Fruit fly (Drosophila melanogaster): ENCODE data around the gene t-Grip91.

The t-Grip91 gene

DNA sequence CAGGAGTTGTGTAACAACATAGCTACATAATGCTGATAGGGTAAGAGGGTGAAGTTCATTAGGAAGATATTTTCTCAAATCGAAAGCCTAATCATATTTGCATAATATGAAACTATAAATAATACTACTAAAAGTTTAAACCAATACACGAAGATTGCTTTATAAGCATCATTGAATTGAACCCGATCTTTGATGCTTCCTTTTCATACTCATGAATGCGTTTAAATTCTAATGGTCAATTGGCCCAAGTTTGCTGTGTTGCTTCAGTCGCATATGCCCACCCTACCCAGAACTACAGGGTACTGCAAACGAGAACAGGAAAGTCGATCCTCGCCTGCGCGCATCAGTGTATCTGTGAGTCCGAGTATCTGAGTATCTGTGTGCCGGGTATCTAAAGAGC, 40.3 kb upstream of the t-Grip91 start:
- TF ChIP-seq psq (GFP tag; optimal IDR thresholded peaks at IDR 0.05): peak; percentile 94
- TF ChIP-seq GATAd (GFP tag; optimal IDR thresholded peaks at IDR 0.05): no peak
- TF ChIP-seq dsf (GFP tag; optimal IDR thresholded peaks at IDR 0.05; ENCODE audit: borderline replicate concordance): peak; percentile 1
- TF ChIP-seq sage (GFP tag; optimal IDR thresholded peaks at IDR 0.05): no peak
- no peak for TF ChIP-seq Rel (GFP tag; optimal IDR thresholded peaks at IDR 0.05)
- peak; percentile 16 for TF ChIP-seq Rel (tag; optimal IDR thresholded peaks at IDR 0.05)
- peak; percentile 23 for TF ChIP-seq CrebA (GFP tag; optimal IDR thresholded peaks at IDR 0.05; ENCODE audit: borderline replicate concordance)
- TF ChIP-seq usp (GFP tag; optimal IDR thresholded peaks at IDR 0.05): no peak
- peak; percentile 66 for TF ChIP-seq brk (GFP tag; optimal IDR thresholded peaks at IDR 0.05)
- TF ChIP-seq Vsx2 (GFP tag; optimal IDR thresholded peaks at IDR 0.05; ENCODE audit: partially characterized antibody): no peak
- peak; percentile 85 for TF ChIP-seq woc (GFP tag; optimal IDR thresholded peaks at IDR 0.05)
- peak; percentile 94 for TF ChIP-seq OdsH (GFP tag; optimal IDR thresholded peaks at IDR 0.05)
- no peak for TF ChIP-seq dl (GFP tag; optimal IDR thresholded peaks at IDR 0.05; ENCODE audit: insufficient read depth in 1 of 2, partially characterized antibody in 2 of 2)
- TF ChIP-seq pan (optimal IDR thresholded peaks at IDR 0.05): no peak
- TF ChIP-seq CG9705 (GFP tag; optimal IDR thresholded peaks at IDR 0.05): no peak
- no peak for TF ChIP-seq sv (GFP tag; optimal IDR thresholded peaks at IDR 0.05)
- no peak for TF ChIP-seq jim (GFP tag; optimal IDR thresholded peaks at IDR 0.05)
- no peak for TF ChIP-seq Dif (GFP tag; optimal IDR thresholded peaks at IDR 0.05; ENCODE audit: partially characterized antibody)
- TF ChIP-seq h (GFP tag; optimal IDR thresholded peaks at IDR 0.05): peak; percentile 53
- TF ChIP-seq Hr78 (GFP tag; optimal IDR thresholded peaks at IDR 0.05): no peak
- peak; percentile 95 for TF ChIP-seq ey (GFP tag; optimal IDR thresholded peaks at IDR 0.05)
- TF ChIP-seq Jra (GFP tag; optimal IDR thresholded peaks at IDR 0.05): peak; percentile 86
- peak; percentile 91 for TF ChIP-seq rgr (GFP tag; optimal IDR thresholded peaks at IDR 0.05)
- TF ChIP-seq CG32264 (GFP tag; optimal IDR thresholded peaks at IDR 0.05): no peak
- peak in 1 of 2 experiments; percentile 94 for TF ChIP-seq foxo (GFP tag; optimal IDR thresholded peaks at IDR 0.05)
- TF ChIP-seq br (GFP tag; optimal IDR thresholded peaks at IDR 0.05): peak; percentile 96
- peak; percentile 6 for TF ChIP-seq dmrt93B (GFP tag; optimal IDR thresholded peaks at IDR 0.05)
- TF ChIP-seq Sp1 (GFP tag; optimal IDR thresholded peaks at IDR 0.05): peak; percentile 96
- no peak for TF ChIP-seq lola (GFP tag; optimal IDR thresholded peaks at IDR 0.05)
- TF ChIP-seq Abd-B (GFP tag; optimal IDR thresholded peaks at IDR 0.05): no peak
- peak; percentile 83 for TF ChIP-seq tai (GFP tag; optimal IDR thresholded peaks at IDR 0.05)
- TF ChIP-seq N (GFP tag; optimal IDR thresholded peaks at IDR 0.05): no peak
- TF ChIP-seq Hr83 (GFP tag; optimal IDR thresholded peaks at IDR 0.05; ENCODE audit: poor library complexity, severe bottlenecking): no peak
- no peak for TF ChIP-seq Myc (optimal IDR thresholded peaks at IDR 0.05)
- peak; percentile 46 for TF ChIP-seq Mio (GFP tag; optimal IDR thresholded peaks at IDR 0.05)
- peak; percentile 96 for TF ChIP-seq fru (GFP tag; optimal IDR thresholded peaks at IDR 0.05)
- TF ChIP-seq HLH106 (tag; optimal IDR thresholded peaks at IDR 0.05): peak; percentile 35
- TF ChIP-seq Hnf4 (GFP tag; optimal IDR thresholded peaks at IDR 0.05): peak; percentile 87

DNA sequence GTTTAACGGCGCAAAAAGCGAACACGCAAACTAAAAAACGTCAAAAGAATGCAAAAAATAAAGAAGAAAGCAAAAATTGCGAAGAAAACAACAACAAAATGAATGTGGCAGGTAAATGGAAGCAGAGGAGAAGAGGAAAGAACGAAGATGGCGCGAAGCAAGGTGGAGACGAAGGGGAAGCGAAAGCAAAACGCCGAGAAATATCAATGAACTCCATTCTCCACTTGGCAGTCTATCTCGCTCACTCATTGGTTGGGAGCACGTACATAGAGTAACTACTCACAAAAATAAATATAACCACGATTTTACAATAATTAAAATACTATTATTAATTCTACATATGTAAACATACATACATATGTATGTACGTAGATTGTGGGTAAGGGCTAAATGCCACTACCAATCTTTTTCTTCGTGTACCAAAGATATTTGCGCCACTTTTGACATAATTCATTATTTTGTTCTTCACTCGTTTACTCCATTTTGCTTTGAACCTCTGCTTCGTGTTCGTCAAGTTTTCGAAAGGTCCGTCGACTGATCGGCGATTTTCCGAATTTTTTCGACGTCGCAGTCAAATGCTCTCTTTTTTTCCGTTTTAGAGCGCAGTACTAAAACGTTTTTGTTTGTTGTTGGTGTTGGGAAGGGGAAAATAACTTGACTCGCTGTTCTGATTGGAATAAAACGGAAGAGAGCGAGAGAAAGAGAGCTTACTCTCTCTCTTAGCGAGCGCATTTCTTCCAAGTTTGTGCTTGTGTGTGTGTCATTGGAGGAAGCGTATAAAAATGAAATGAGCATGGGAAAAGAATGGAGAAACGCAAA, 38.6 kb upstream of the t-Grip91 start:
- TF ChIP-seq Sp1 (GFP tag; optimal IDR thresholded peaks at IDR 0.05) (no peak), psq (GFP tag; optimal IDR thresholded peaks at IDR 0.05) (peak; percentile 97), sage (GFP tag; optimal IDR thresholded peaks at IDR 0.05) (no peak), GATAd (GFP tag; optimal IDR thresholded peaks at IDR 0.05) (no peak), Abd-B (GFP tag; optimal IDR thresholded peaks at IDR 0.05) (no peak), Dif (GFP tag; optimal IDR thresholded peaks at IDR 0.05; ENCODE audit: partially characterized antibody) (peak; percentile 75), brk (GFP tag; optimal IDR thresholded peaks at IDR 0.05) (peak; percentile 2), Rel (GFP tag; optimal IDR thresholded peaks at IDR 0.05) (no peak), Rel (tag; optimal IDR thresholded peaks at IDR 0.05) (no peak), dl (GFP tag; optimal IDR thresholded peaks at IDR 0.05; ENCODE audit: insufficient read depth in 1 of 2, partially characterized antibody in 2 of 2) (peak; percentile 76 to 79), foxo (GFP tag; optimal IDR thresholded peaks at IDR 0.05) (no peak)

Data from whole organism, wandering third instar larva.